Worm (Caenorhabditis elegans) whole organism, L4 larva: ENCODE data around the gene C34B4.4.

Source experiments
- F10B5.3 ChIP-seq: sonication (generic microtip); optimal IDR thresholded peaks from 2 replicates; lab custom pipeline; 2016; ENCODE audit warnings: mild to moderate bottlenecking, missing genetic modification characterization, missing compliant biosample characterization
- R02D3.7 ChIP-seq: fragments of 150-350 bp; sonication (generic microtip); optimal IDR thresholded peaks from 3 replicates; lab custom pipeline; 2014; ENCODE audit warnings: missing biosample characterization, missing genetic modification characterization
- T26A8.4 ChIP-seq: fragments of 200-800 bp; sonication (Bioruptor generic); IDR thresholded peaks from 2 replicates; pipeline ENCODE4 v1.3.6; 2022; ENCODE audit warnings: missing genetic modification characterization, missing compliant biosample characterization
- aha-1 ChIP-seq: fragments of 150-350 bp; peaks from one replicate; lab custom pipeline; 2014; ENCODE audit warnings: missing biosample characterization, missing genetic modification characterization
- ceh-20 ChIP-seq: fragments of 200-800 bp; sonication (Bioruptor generic); IDR thresholded peaks from 2 replicates; pipeline ENCODE4 v1.3.6; 2022; ENCODE audit warnings: missing genetic modification reagents, missing genetic modification characterization, missing compliant biosample characterization
- ctbp-1 ChIP-seq: fragments of 200-800 bp; sonication (Bioruptor generic); IDR thresholded peaks from 2 replicates; pipeline ENCODE4 v1.3.6; 2022; ENCODE audit warnings: missing genetic modification reagents, missing genetic modification characterization, missing compliant biosample characterization
- daf-16 ChIP-seq, 3 experiments: sonication (generic microtip); optimal IDR thresholded peaks; 2 replicates each; lab custom pipeline; 2016 to 2017; ENCODE audit warnings: missing genetic modification characterization in 3 of 3, missing genetic modification reagents in 3 of 3, mild to moderate bottlenecking in 2 of 3, missing compliant biosample characterization in 2 of 3, missing biosample characterization in 1 of 3, moderate library complexity in 1 of 3
- daf-19 ChIP-seq: fragments of 200-800 bp; sonication (Bioruptor generic); conservative IDR thresholded peaks from 2 replicates; pipeline ENCODE4 v1.3.6; 2022; ENCODE audit warnings: missing genetic modification characterization, missing compliant biosample characterization
- daf-8 ChIP-seq: fragments of 200-800 bp; sonication (Bioruptor generic); IDR thresholded peaks from 2 replicates; pipeline ENCODE4 v1.3.6; 2022; ENCODE audit warnings: missing genetic modification characterization, missing compliant biosample characterization
- dmd-6 ChIP-seq: fragments of 200-800 bp; sonication (Bioruptor generic); IDR thresholded peaks from 2 replicates; pipeline ENCODE4 v1.3.6; 2022; ENCODE audit warnings: missing genetic modification reagents, missing genetic modification characterization, missing compliant biosample characterization
- dmd-9 ChIP-seq: fragments of 200-800 bp; sonication (Bioruptor generic); IDR thresholded peaks from 2 replicates; pipeline ENCODE4 v1.3.6; 2022; ENCODE audit warnings: missing genetic modification reagents, missing genetic modification characterization, missing compliant biosample characterization
- dve-1 ChIP-seq: sonication (generic microtip); optimal IDR thresholded peaks from 2 replicates; lab custom pipeline; 2017; ENCODE audit warnings: antibody characterized with exemption, mild to moderate bottlenecking, missing genetic modification characterization, missing compliant biosample characterization; ENCODE audit not compliant: insufficient read depth
- hlh-11 ChIP-seq: fragments of 200-800 bp; sonication (Bioruptor generic); optimal IDR thresholded peaks from 2 replicates; lab custom pipeline; 2018; ENCODE audit warnings: mild to moderate bottlenecking, missing genetic modification characterization, missing compliant biosample characterization
- hlh-30 ChIP-seq: sonication (generic microtip); optimal IDR thresholded peaks from 2 replicates; lab custom pipeline; 2017; ENCODE audit warnings: antibody characterized with exemption, mild to moderate bottlenecking, missing genetic modification characterization, missing compliant biosample characterization; ENCODE audit not compliant: insufficient read depth
- lin-13 ChIP-seq: fragments of 150-350 bp; optimal IDR thresholded peaks from 2 replicates; lab custom pipeline; 2014; ENCODE audit warnings: missing biosample characterization, missing genetic modification reagents, missing genetic modification characterization
- lin-38 ChIP-seq: fragments of 200-800 bp; sonication (Bioruptor generic); IDR thresholded peaks from 2 replicates; pipeline ENCODE4 v1.3.6; 2022; ENCODE audit warnings: missing genetic modification reagents, missing genetic modification characterization, missing compliant biosample characterization
- lir-3 ChIP-seq: sonication (generic microtip); optimal IDR thresholded peaks from 2 replicates; lab custom pipeline; 2016; ENCODE audit warnings: mild to moderate bottlenecking, missing genetic modification characterization, missing compliant biosample characterization
- lsy-2 ChIP-seq, 2 experiments: fragments of 150-350 bp in 1 of 2; sonication (generic microtip) in 1 of 2; optimal IDR thresholded peaks; 2 replicates each; lab custom pipeline; 2014 to 2017; ENCODE audit warnings: missing biosample characterization in 2 of 2, missing genetic modification characterization in 2 of 2
- mdt-29 ChIP-seq: fragments of 200-800 bp; sonication (Bioruptor generic); IDR thresholded peaks from 2 replicates; pipeline ENCODE4 v1.3.6; 2022; ENCODE audit warnings: missing genetic modification reagents, missing genetic modification characterization, missing compliant biosample characterization
- mep-1 ChIP-seq: fragments of 150-350 bp; sonication (generic microtip); optimal IDR thresholded peaks from 3 replicates; lab custom pipeline; 2014; ENCODE audit warnings: missing biosample characterization, missing genetic modification characterization
- mes-2 ChIP-seq: sonication (generic microtip); optimal IDR thresholded peaks from 2 replicates; lab custom pipeline; 2016; ENCODE audit warnings: missing genotype, mild to moderate bottlenecking, missing genetic modification characterization, missing compliant biosample characterization; ENCODE audit not compliant: poor library complexity, severe bottlenecking
- nhr-111 ChIP-seq: fragments of 200-800 bp; sonication (Bioruptor generic); optimal IDR thresholded peaks from 2 replicates; lab custom pipeline; 2018; ENCODE audit warnings: mild to moderate bottlenecking, missing genetic modification characterization, missing compliant biosample characterization
- nhr-25 ChIP-seq: sonication (generic microtip); optimal IDR thresholded peaks from 2 replicates; lab custom pipeline; 2017; ENCODE audit warnings: missing genetic modification characterization, mild to moderate bottlenecking, missing compliant biosample characterization, antibody characterized with exemption, moderate library complexity, borderline replicate concordance; ENCODE audit not compliant: insufficient read depth
- nhr-28 ChIP-seq: fragments of 150-350 bp; optimal IDR thresholded peaks from 2 replicates; lab custom pipeline; 2014; ENCODE audit warnings: missing biosample characterization, missing genetic modification characterization
- nhr-48 ChIP-seq: sonication (generic microtip); optimal IDR thresholded peaks from 2 replicates; lab custom pipeline; 2016; ENCODE audit warnings: mild to moderate bottlenecking, missing genetic modification characterization, missing compliant biosample characterization
- nhr-77 ChIP-seq: fragments of 150-350 bp; optimal IDR thresholded peaks from 2 replicates; lab custom pipeline; 2014; ENCODE audit warnings: missing biosample characterization, missing genetic modification characterization
- php-3 ChIP-seq: fragments of 200-800 bp; sonication (Bioruptor generic); IDR thresholded peaks from 2 replicates; pipeline ENCODE4 v1.3.6; 2022; ENCODE audit warnings: missing genetic modification reagents, missing genetic modification characterization, missing compliant biosample characterization
- pqm-1 ChIP-seq: sonication (generic microtip); optimal IDR thresholded peaks from 2 replicates; lab custom pipeline; 2017; ENCODE audit warnings: missing biosample characterization, missing genetic modification characterization
- saeg-2 ChIP-seq: fragments of 200-800 bp; sonication (Bioruptor generic); IDR thresholded peaks from 2 replicates; pipeline ENCODE4 v1.3.6; 2022; ENCODE audit warnings: missing genetic modification reagents, missing genetic modification characterization, missing compliant biosample characterization
- skn-1 ChIP-seq: fragments of 150-350 bp; optimal IDR thresholded peaks from 2 replicates; lab custom pipeline; 2014; ENCODE audit warnings: missing biosample characterization, missing genetic modification characterization
- spr-3 ChIP-seq: fragments of 200-800 bp; sonication (Bioruptor generic); optimal IDR thresholded peaks from 2 replicates; lab custom pipeline; 2018; ENCODE audit warnings: mild to moderate bottlenecking, missing genetic modification characterization, missing compliant biosample characterization
- tra-1 ChIP-seq: fragments of 200-800 bp; sonication (Bioruptor generic); IDR thresholded peaks from 2 replicates; pipeline ENCODE4 v1.3.6; 2022; ENCODE audit warnings: missing genetic modification reagents, missing genetic modification characterization, missing compliant biosample characterization
- unc-62 ChIP-seq, 3 experiments: fragments of 150-350 bp in 1 of 3; sonication (generic microtip); optimal IDR thresholded peaks in 2 of 3; peaks in 1 of 3; 1 replicate in 1 of 3; 2 replicates in 2 of 3; lab custom pipeline; 2014 to 2017; ENCODE audit warnings: missing biosample characterization in 3 of 3, missing genetic modification characterization in 3 of 3, missing genetic modification reagents in 3 of 3, missing genotype in 1 of 3
- zip-2 ChIP-seq: fragments of 150-350 bp; optimal IDR thresholded peaks from 2 replicates; lab custom pipeline; 2014; ENCODE audit warnings: missing biosample characterization, missing genetic modification characterization

The C34B4.4 gene

DNA sequence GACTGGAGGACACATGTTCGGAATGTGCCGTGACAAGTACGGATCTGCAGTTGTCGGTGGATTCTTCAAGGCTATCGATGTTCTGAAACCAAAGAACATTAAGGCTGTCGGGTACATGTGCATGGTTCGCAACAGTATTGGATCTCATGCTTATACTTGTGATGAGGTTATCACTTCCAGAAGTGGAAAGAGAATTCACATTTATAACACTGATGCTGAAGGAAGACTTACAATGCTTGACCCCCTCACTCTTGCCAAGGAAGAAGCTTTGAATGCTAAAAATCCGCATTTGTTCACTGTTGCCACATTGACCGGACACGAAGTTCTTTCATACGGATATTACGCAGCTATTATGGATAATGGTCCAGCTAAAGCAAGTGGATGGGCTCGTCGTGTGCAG lies 45.2 kb upstream of the C34B4.4 start:
- TF ChIP-seq dmd-9 (0 out of 2 replicates have a peak, but pooled peaks have one; percentile 12), aha-1 (tag; lab: Kevin White, UChicago) (peak; percentile 96), nhr-25 (tag; lab: Kevin White, UChicago) (no peak), R02D3.7 (tag; lab: Kevin White, UChicago) (no peak)

- TF ChIP-seq ceh-20 (GFP tag; lab: Robert Waterston, UW) = no peak
- peak; percentile 6 for TF ChIP-seq hlh-30 (tag; lab: Kevin White, UChicago)
- peak; percentile 16 for TF ChIP-seq mes-2
- peak in 1 of 2 experiments; percentile 62 for TF ChIP-seq unc-62 (GFP tag; optimal IDR thresholded peaks at IDR 0.05 in 1 of 2; lab: Kevin White, UChicago)
- no peak for TF ChIP-seq unc-62 (tag; optimal IDR thresholded peaks at IDR 0.05; lab: Kevin White, UChicago)
- peak; percentile 25 for TF ChIP-seq nhr-48
- TF ChIP-seq php-3 (GFP tag; lab: Robert Waterston, UW) = 0 out of 2 replicates have a peak, but pooled peaks have one; percentile 15
- TF ChIP-seq daf-8 = no peak
- TF ChIP-seq nhr-77 (tag; lab: Kevin White, UChicago) = peak; percentile 11
- peak; percentile 83 for TF ChIP-seq dmd-6 (GFP tag; lab: Robert Waterston, UW)
- peak; percentile 63 for TF ChIP-seq hlh-11 (tag; lab: Kevin White, UChicago)
- TF ChIP-seq mdt-29 (GFP tag; lab: Robert Waterston, UW) = no peak
- peak; percentile 50 for TF ChIP-seq nhr-28 (tag; lab: Kevin White, UChicago)
- peak; percentile 45; the same call in 1 of the 2 replicates for TF ChIP-seq tra-1 (GFP tag; lab: Robert Waterston, UW)
- TF ChIP-seq zip-2 (tag; lab: Kevin White, UChicago) = no peak
- peak; percentile 59 for TF ChIP-seq pqm-1 (tag; lab: Kevin White, UChicago)
- TF ChIP-seq daf-16 (GFP tag; optimal IDR thresholded peaks at IDR 0.05; lab: Kevin White, UChicago) = peak in 1 of 2 experiments; percentile 35
- peak; percentile 64 for TF ChIP-seq daf-16 (tag; optimal IDR thresholded peaks at IDR 0.05; lab: Kevin White, UChicago)
- peak; percentile 62 for TF ChIP-seq dve-1 (tag; lab: Kevin White, UChicago)
- TF ChIP-seq ctbp-1 (GFP tag; lab: Robert Waterston, UW) = 0 out of 2 replicates have a peak, but pooled peaks have one; percentile 8
- TF ChIP-seq lir-3 (tag; lab: Kevin White, UChicago) = no peak
- TF ChIP-seq spr-3 (GFP tag; lab: Kevin White, UChicago) = no peak
- no peak for TF ChIP-seq nhr-111
- peak; percentile 34; the same call in 1 of the 2 replicates for TF ChIP-seq dmd-9
- TF ChIP-seq lsy-2 (tag; optimal IDR thresholded peaks at IDR 0.05; lab: Kevin White, UChicago) = peak in 1 of 2 experiments; percentile 20
- TF ChIP-seq saeg-2 (GFP tag; lab: Robert Waterston, UW) = no peak
- peak; percentile 6; the same call in 1 of the 2 replicates for TF ChIP-seq lin-38 (GFP tag; lab: Robert Waterston, UW)
- TF ChIP-seq mep-1 (tag; lab: Kevin White, UChicago) = peak; percentile 50
- no peak for TF ChIP-seq lin-13
- TF ChIP-seq T26A8.4 (GFP tag; lab: Robert Waterston, UW) = 0 out of 2 replicates have a peak, but pooled peaks have one; percentile 7
- TF ChIP-seq aha-1 (tag; lab: Kevin White, UChicago) = peak; percentile 72
- no peak for TF ChIP-seq F10B5.3 (tag; lab: Kevin White, UChicago)
- TF ChIP-seq skn-1 (tag; lab: Kevin White, UChicago) = no peak
- no peak for TF ChIP-seq daf-19 (GFP tag; lab: Robert Waterston, UW)
- TF ChIP-seq, all 104 proteins: peak for 20
Measured at ce11 chrV:13046125-13047123, 43.8 kb upstream of the C34B4.4 start.
